Fruit fly (Drosophila melanogaster): ENCODE data around the gene CG13862.

Gene CG13862

dm6 chr3R:22368777-22369214 lies 37.0 kb downstream of the CG13862 start:
- TF ChIP-seq CG7101 (tag; optimal IDR thresholded peaks at IDR 0.05) = peak; percentile 52
- TF ChIP-seq kay (GFP tag; ENCODE audit: borderline replicate concordance) = peak; percentile 79
- TF ChIP-seq CG7045 (GFP tag; optimal IDR thresholded peaks at IDR 0.05) = peak; percentile 53
- TF ChIP-seq CG11617 (GFP tag; optimal IDR thresholded peaks at IDR 0.05) = peak; percentile 19
- peak; percentile 72 for TF ChIP-seq Hr96 (GFP tag; optimal IDR thresholded peaks at IDR 0.05)
- peak; percentile 2 for TF ChIP-seq bab1 (GFP tag; optimal IDR thresholded peaks at IDR 0.05)
- no peak for TF ChIP-seq ovo (GFP tag; optimal IDR thresholded peaks at IDR 0.05)
- TF ChIP-seq tj (GFP tag; optimal IDR thresholded peaks at IDR 0.05) = no peak
- peak; percentile 30 for TF ChIP-seq CG33017 (tag; optimal IDR thresholded peaks at IDR 0.05)

- no peak for TF ChIP-seq CG33017 (tag; optimal IDR thresholded peaks at IDR 0.05)
- TF ChIP-seq pad (GFP tag; optimal IDR thresholded peaks at IDR 0.05) = no peak
- TF ChIP-seq ovo (GFP tag; optimal IDR thresholded peaks at IDR 0.05) = no peak
- no peak for TF ChIP-seq Crg-1 (GFP tag; optimal IDR thresholded peaks at IDR 0.05)
- TF ChIP-seq CG5204 (GFP tag; optimal IDR thresholded peaks at IDR 0.05) = no peak
- no peak for TF ChIP-seq CG7101 (tag; optimal IDR thresholded peaks at IDR 0.05)
- no peak for TF ChIP-seq CG7045 (GFP tag; optimal IDR thresholded peaks at IDR 0.05)
- TF ChIP-seq tj (GFP tag; optimal IDR thresholded peaks at IDR 0.05) = no peak
- TF ChIP-seq CG14711 (tag; optimal IDR thresholded peaks at IDR 0.05) = no peak
Observed at dm6 chr3R:22372535-22372934, 40.7 kb downstream of the CG13862 start, which contains the start of gene CG7069. CG7069 (plus strand) TSS chr3R:22372835.

dm6 chr3R:22375674-22376073 lies 43.9 kb downstream of the CG13862 start, which contains the start of gene CG18596:
CG18596 (plus strand) TSS chr3R:22375923.
- TF ChIP-seq toe (GFP tag; optimal IDR thresholded peaks at IDR 0.05) = no peak
- TF ChIP-seq pad (GFP tag; optimal IDR thresholded peaks at IDR 0.05) = no peak
- no peak for TF ChIP-seq CG7101 (tag; optimal IDR thresholded peaks at IDR 0.05)
- TF ChIP-seq CG12768 (GFP tag; optimal IDR thresholded peaks at IDR 0.05) = no peak
- TF ChIP-seq CG33017 (tag; optimal IDR thresholded peaks at IDR 0.05) = no peak
- no peak for TF ChIP-seq Hr96 (GFP tag; optimal IDR thresholded peaks at IDR 0.05)
- TF ChIP-seq tj (GFP tag; optimal IDR thresholded peaks at IDR 0.05) = no peak
- TF ChIP-seq CG1620 (GFP tag; optimal IDR thresholded peaks at IDR 0.05) = no peak
- TF ChIP-seq CG7045 (GFP tag; optimal IDR thresholded peaks at IDR 0.05) = no peak
- no peak for TF ChIP-seq ovo (GFP tag; optimal IDR thresholded peaks at IDR 0.05)
- TF ChIP-seq Clk (GFP tag; optimal IDR thresholded peaks at IDR 0.05) = no peak
- TF ChIP-seq CG14711 (tag; optimal IDR thresholded peaks at IDR 0.05) = no peak
- no peak for TF ChIP-seq cnc (optimal IDR thresholded peaks at IDR 0.05)
- no peak for TF ChIP-seq bab1 (GFP tag; optimal IDR thresholded peaks at IDR 0.05)
- TF ChIP-seq Mnt (GFP tag; optimal IDR thresholded peaks at IDR 0.05) = no peak
- no peak for TF ChIP-seq cic (GFP tag; optimal IDR thresholded peaks at IDR 0.05)

dm6 chr3R:22379942-22380341 lies 48.2 kb downstream of the CG13862 start, which contains the start of gene CG34149:
CG34149 (plus strand) TSS chr3R:22380128.
- TF ChIP-seq CG1620 (GFP tag; optimal IDR thresholded peaks at IDR 0.05) (no peak), kay (GFP tag; ENCODE audit: borderline replicate concordance) (no peak), tj (GFP tag; optimal IDR thresholded peaks at IDR 0.05) (no peak), Mnt (GFP tag; optimal IDR thresholded peaks at IDR 0.05) (no peak), Crg-1 (GFP tag; optimal IDR thresholded peaks at IDR 0.05) (no peak), CG7045 (GFP tag; optimal IDR thresholded peaks at IDR 0.05) (no peak), CG33017 (tag; optimal IDR thresholded peaks at IDR 0.05) (no peak), CG12768 (GFP tag; optimal IDR thresholded peaks at IDR 0.05) (no peak), CG5204 (GFP tag; optimal IDR thresholded peaks at IDR 0.05) (no peak), ovo (GFP tag; optimal IDR thresholded peaks at IDR 0.05) (no peak), bab1 (GFP tag; optimal IDR thresholded peaks at IDR 0.05) (no peak), cic (GFP tag; optimal IDR thresholded peaks at IDR 0.05) (no peak), CG7101 (tag; optimal IDR thresholded peaks at IDR 0.05) (no peak), toe (GFP tag; optimal IDR thresholded peaks at IDR 0.05) (no peak)

- TF ChIP-seq Clk (GFP tag; optimal IDR thresholded peaks at IDR 0.05) (no peak), CG7101 (tag; optimal IDR thresholded peaks at IDR 0.05) (peak; percentile 67)
Observed at dm6 chr3R:22381077-22381476, 49.3 kb downstream of the CG13862 start, which contains the start of gene CG43342. CG43342 (plus strand) TSS chr3R:22381340.

- no peak for TF ChIP-seq Crg-1 (GFP tag; optimal IDR thresholded peaks at IDR 0.05)
- TF ChIP-seq kay (GFP tag; ENCODE audit: borderline replicate concordance) = no peak
- no peak for TF ChIP-seq cnc (optimal IDR thresholded peaks at IDR 0.05)
- TF ChIP-seq CG5204 (GFP tag; optimal IDR thresholded peaks at IDR 0.05) = no peak
- TF ChIP-seq cic (GFP tag; optimal IDR thresholded peaks at IDR 0.05) = no peak
- no peak for TF ChIP-seq CG11617 (GFP tag; optimal IDR thresholded peaks at IDR 0.05)
- TF ChIP-seq toe (GFP tag; optimal IDR thresholded peaks at IDR 0.05) = no peak
- TF ChIP-seq tj (GFP tag; optimal IDR thresholded peaks at IDR 0.05) = no peak
- TF ChIP-seq pad (GFP tag; optimal IDR thresholded peaks at IDR 0.05) = no peak
- TF ChIP-seq bab1 (GFP tag; optimal IDR thresholded peaks at IDR 0.05) = no peak
- TF ChIP-seq CG7101 (tag; optimal IDR thresholded peaks at IDR 0.05) = no peak
- no peak for TF ChIP-seq Clk (GFP tag; optimal IDR thresholded peaks at IDR 0.05)
- no peak for TF ChIP-seq CG1620 (GFP tag; optimal IDR thresholded peaks at IDR 0.05)
- no peak for TF ChIP-seq CG12768 (GFP tag; optimal IDR thresholded peaks at IDR 0.05)
- TF ChIP-seq Mnt (GFP tag; optimal IDR thresholded peaks at IDR 0.05) = no peak
Observed at dm6 chr3R:22381735-22382134, 49.9 kb downstream of the CG13862 start, which contains the start of gene Gpdh3. Gpdh3 (plus strand) TSS chr3R:22382035.

Data from whole organism, adult.